Worm (Caenorhabditis elegans) whole organism, mixed stage, embryonic: ENCODE measurements around the gene B0035.3.
A peak's percentile ranks its signal among the peaks of the same experiment; 100 is the strongest.

Experiments
- M03D4.4 ChIP-seq: sonication (generic microtip); optimal IDR thresholded peaks from 2 replicates; lab custom pipeline; 2017; ENCODE audit warnings: mild to moderate bottlenecking, missing genetic modification characterization, missing compliant biosample characterization
- bed-3 ChIP-seq: fragments of 200-800 bp; sonication (Bioruptor generic); optimal IDR thresholded peaks from 3 replicates; lab custom pipeline; 2018; ENCODE audit warnings: mild to moderate bottlenecking, missing genetic modification characterization, moderate library complexity, missing compliant biosample characterization
- blmp-1 ChIP-seq: fragments of 150-350 bp; optimal IDR thresholded peaks from 2 replicates; lab custom pipeline; 2014; ENCODE audit warnings: missing biosample characterization, missing genetic modification characterization
- ceh-39 ChIP-seq: fragments of 150-350 bp; optimal IDR thresholded peaks from 2 replicates; lab custom pipeline; 2014; ENCODE audit warnings: missing biosample characterization, missing genetic modification characterization
- ceh-43 ChIP-seq: fragments of 200-800 bp; sonication (Bioruptor generic); optimal IDR thresholded peaks from 2 replicates; lab custom pipeline; 2018; ENCODE audit warnings: mild to moderate bottlenecking, missing genetic modification characterization, moderate library complexity, missing compliant biosample characterization
- ceh-83 ChIP-seq: fragments of 200-800 bp; sonication (Bioruptor generic); optimal IDR thresholded peaks from 2 replicates; lab custom pipeline; 2018; ENCODE audit warnings: mild to moderate bottlenecking, missing genetic modification characterization, missing compliant biosample characterization
- ces-1 ChIP-seq: fragments of 150-350 bp; optimal IDR thresholded peaks from 2 replicates; lab custom pipeline; 2014; ENCODE audit warnings: missing biosample characterization, missing genetic modification reagents, missing genetic modification characterization
- cnd-1 ChIP-seq: fragments of 200-800 bp; sonication (Bioruptor generic); optimal IDR thresholded peaks from 2 replicates; lab custom pipeline; 2018; ENCODE audit warnings: mild to moderate bottlenecking, missing genetic modification characterization, missing compliant biosample characterization
- elt-3 ChIP-seq: fragments of 150-350 bp; optimal IDR thresholded peaks from 2 replicates; lab custom pipeline; 2014; ENCODE audit warnings: missing biosample characterization, missing genetic modification characterization
- flh-1 ChIP-seq: fragments of 200-800 bp; sonication (Bioruptor generic); optimal IDR thresholded peaks from 2 replicates; lab custom pipeline; 2018; ENCODE audit warnings: mild to moderate bottlenecking, missing genetic modification characterization, moderate library complexity, missing compliant biosample characterization
- ham-2 ChIP-seq: fragments of 200-800 bp; sonication (Bioruptor generic); optimal IDR thresholded peaks from 2 replicates; lab custom pipeline; 2018; ENCODE audit warnings: mild to moderate bottlenecking, missing genetic modification characterization, missing compliant biosample characterization
- lin-13 ChIP-seq: fragments of 150-350 bp; optimal IDR thresholded peaks from 2 replicates; lab custom pipeline; 2014; ENCODE audit warnings: missing biosample characterization, missing genetic modification characterization
- lin-32 ChIP-seq: fragments of 200-800 bp; sonication (Bioruptor generic); optimal IDR thresholded peaks from 2 replicates; lab custom pipeline; 2018; ENCODE audit warnings: mild to moderate bottlenecking, missing genetic modification characterization, missing compliant biosample characterization
- lsy-2 ChIP-seq: fragments of 150-350 bp; optimal IDR thresholded peaks from 2 replicates; lab custom pipeline; 2014; ENCODE audit warnings: missing biosample characterization, missing genetic modification characterization
- mab-5 ChIP-seq: fragments of 150-350 bp; optimal IDR thresholded peaks from 2 replicates; lab custom pipeline; 2014; ENCODE audit warnings: missing biosample characterization, missing genetic modification characterization
- mep-1 ChIP-seq: fragments of 150-350 bp; optimal IDR thresholded peaks from 2 replicates; lab custom pipeline; 2017; ENCODE audit warnings: missing biosample characterization, missing genetic modification reagents, missing genetic modification characterization, inconsistent platforms
- mls-2 ChIP-seq: sonication (generic microtip); optimal IDR thresholded peaks from 2 replicates; lab custom pipeline; 2016; ENCODE audit warnings: mild to moderate bottlenecking, missing genetic modification characterization, moderate library complexity, missing compliant biosample characterization
- nhr-12 ChIP-seq: fragments of 150-350 bp; optimal IDR thresholded peaks from 2 replicates; lab custom pipeline; 2014; ENCODE audit warnings: missing biosample characterization, missing genetic modification characterization
- nhr-2 ChIP-seq: fragments of 150-350 bp; optimal IDR thresholded peaks from 2 replicates; lab custom pipeline; 2014; ENCODE audit warnings: missing biosample characterization, missing genetic modification characterization
- nhr-237 ChIP-seq: fragments of 150-350 bp; optimal IDR thresholded peaks from 2 replicates; lab custom pipeline; 2014; ENCODE audit warnings: missing biosample characterization, missing genetic modification characterization
- nhr-28 ChIP-seq: fragments of 150-350 bp; optimal IDR thresholded peaks from 2 replicates; lab custom pipeline; 2014; ENCODE audit warnings: missing biosample characterization, missing genetic modification characterization
- nhr-76 ChIP-seq: sonication (generic microtip); optimal IDR thresholded peaks from 2 replicates; lab custom pipeline; 2017; ENCODE audit warnings: missing biosample characterization, missing genetic modification characterization
- pha-4 ChIP-seq: fragments of 150-350 bp; optimal IDR thresholded peaks from 2 replicates; lab custom pipeline; 2018; ENCODE audit warnings: missing biosample characterization, missing genetic modification reagents, missing genetic modification characterization
- sem-2 ChIP-seq: fragments of 200-800 bp; sonication (Bioruptor generic); optimal IDR thresholded peaks from 2 replicates; lab custom pipeline; 2018; ENCODE audit warnings: mild to moderate bottlenecking, missing genetic modification characterization, missing compliant biosample characterization
- snpc-4 ChIP-seq: fragments of 150-350 bp; optimal IDR thresholded peaks from 2 replicates; lab custom pipeline; 2014; ENCODE audit warnings: missing biosample characterization, missing genetic modification characterization
- sptf-1 ChIP-seq: sonication (generic microtip); optimal IDR thresholded peaks from 2 replicates; lab custom pipeline; 2017; ENCODE audit warnings: mild to moderate bottlenecking, missing genetic modification characterization, moderate library complexity, missing compliant biosample characterization
- unc-120 ChIP-seq: sonication (generic microtip); optimal IDR thresholded peaks from 2 replicates; lab custom pipeline; 2017; ENCODE audit warnings: missing genetic modification characterization, missing compliant biosample characterization; ENCODE audit not compliant: poor library complexity, severe bottlenecking
- unc-39 ChIP-seq: fragments of 150-350 bp; optimal IDR thresholded peaks from 2 replicates; lab custom pipeline; 2014; ENCODE audit warnings: missing biosample characterization, missing genetic modification characterization
- unc-62 ChIP-seq: fragments of 150-350 bp; optimal IDR thresholded peaks from 2 replicates; lab custom pipeline; 2014; ENCODE audit warnings: missing biosample characterization, missing genetic modification reagents, missing genetic modification characterization
- zip-8 ChIP-seq: fragments of 150-350 bp; optimal IDR thresholded peaks from 2 replicates; lab custom pipeline; 2014; ENCODE audit warnings: missing biosample characterization, missing genetic modification characterization

Gene B0035.3

DNA sequence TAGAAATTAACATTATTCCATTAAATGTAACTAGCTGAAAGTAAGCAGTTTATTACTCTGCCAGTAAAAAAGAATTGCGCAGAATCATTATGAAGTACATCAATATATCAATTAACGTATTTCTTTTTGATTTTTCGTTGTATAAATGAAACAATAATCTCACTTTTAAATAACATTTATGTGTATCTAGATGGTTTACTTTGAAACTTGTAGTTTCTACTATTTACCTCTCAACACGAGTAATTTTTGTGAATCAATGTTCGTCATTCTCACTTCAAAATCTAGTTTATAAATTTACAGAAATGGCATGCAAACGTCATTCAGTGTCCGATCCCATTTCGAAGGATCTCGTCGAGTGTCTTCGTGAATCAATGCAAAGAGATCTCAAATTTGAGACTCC, 2.3 kb upstream of the B0035.3 start, which contains the start of gene gspd-1:
TSS of gene gspd-1 (plus strand) at position 301 of the 400 bp plus-strand sequence.
- TF ChIP-seq mls-2 (tag; lab: Kevin White, UChicago) (no peak), ham-2 (no peak)

DNA sequence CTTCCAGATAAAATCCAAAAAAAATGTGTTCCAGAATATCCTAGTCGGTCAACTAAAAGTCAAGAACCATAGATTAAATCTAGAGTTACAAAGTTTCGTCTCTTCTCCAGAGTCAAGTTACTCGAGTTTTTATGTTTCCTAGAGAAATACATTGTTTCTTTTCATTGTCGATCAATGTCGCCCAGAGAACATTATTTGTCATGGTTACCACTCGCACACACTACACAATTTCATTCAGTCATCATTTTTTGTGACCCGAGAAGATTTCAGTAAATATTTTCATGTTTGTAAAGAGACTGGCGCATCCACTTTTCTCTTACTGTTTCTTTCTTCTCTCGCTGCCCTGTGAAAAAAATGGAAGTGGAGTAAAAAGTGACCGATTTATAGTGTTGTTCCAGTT, 1.8 kb upstream of the B0035.3 start:
- no peak for TF ChIP-seq M03D4.4
- TF ChIP-seq unc-39 = no peak
- TF ChIP-seq cnd-1 (tag; lab: Kevin White, UChicago) = no peak
- no peak for TF ChIP-seq nhr-237 (tag; lab: Kevin White, UChicago)
- no peak for TF ChIP-seq nhr-12 (tag; lab: Kevin White, UChicago)
- TF ChIP-seq unc-62 (GFP tag; lab: Kevin White, UChicago) = no peak
- no peak for TF ChIP-seq ceh-83 (GFP tag; lab: Kevin White, UChicago)
- TF ChIP-seq elt-3 = no peak
- TF ChIP-seq nhr-2 (tag; lab: Kevin White, UChicago) = no peak
- TF ChIP-seq nhr-28 (tag; lab: Kevin White, UChicago) = no peak
- TF ChIP-seq ceh-43 (GFP tag; lab: Kevin White, UChicago) = no peak
- no peak for TF ChIP-seq lin-13 (tag; lab: Kevin White, UChicago)
- no peak for TF ChIP-seq snpc-4

DNA sequence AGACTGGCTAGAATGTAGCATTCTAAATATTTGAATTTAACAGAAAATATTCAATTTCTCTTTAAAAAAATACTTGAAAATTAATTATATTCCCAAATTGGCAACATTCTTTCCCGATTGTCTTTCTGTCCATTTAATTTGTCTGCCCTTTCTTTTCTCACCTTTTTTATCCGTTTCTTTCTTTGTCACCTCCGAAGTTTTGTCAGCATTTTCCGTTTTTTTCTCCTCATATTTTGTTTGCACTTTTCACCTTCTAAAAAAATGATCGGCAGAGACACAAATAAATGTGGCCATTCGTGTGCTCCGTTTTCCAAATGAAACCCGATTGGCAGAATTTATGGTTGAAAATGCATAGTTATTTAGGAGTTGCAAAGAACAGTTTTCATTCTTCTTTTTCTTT, 1.3 kb upstream of the B0035.3 start:
- TF ChIP-seq unc-120 (tag; lab: Kevin White, UChicago) (no peak), blmp-1 (tag; lab: Kevin White, UChicago) (no peak), ces-1 (GFP tag; lab: Kevin White, UChicago) (no peak), mls-2 (tag; lab: Kevin White, UChicago) (no peak), zip-8 (tag; lab: Kevin White, UChicago) (no peak), ham-2 (no peak), mep-1 (no peak), sem-2 (GFP tag; lab: Kevin White, UChicago) (no peak), lin-13 (tag; lab: Kevin White, UChicago) (no peak)

DNA sequence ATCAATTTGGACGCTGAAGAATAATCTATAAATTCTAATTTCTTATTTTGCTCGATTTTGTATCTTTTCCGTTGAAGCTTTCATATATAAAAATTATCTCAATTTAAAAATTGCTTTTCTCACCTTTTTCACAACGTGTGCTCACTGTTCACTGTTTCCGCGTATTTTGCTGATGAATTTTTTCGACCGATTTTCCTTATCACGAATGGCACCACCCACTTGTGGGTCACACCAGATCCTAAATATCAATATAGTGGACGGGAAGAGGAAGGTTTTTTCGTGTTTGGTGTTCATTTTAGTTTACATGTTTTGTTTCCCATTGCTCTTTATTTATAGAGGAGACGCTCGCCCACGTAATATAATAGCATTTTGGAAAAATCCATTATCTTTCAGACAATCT, 890 bp upstream of the B0035.3 start:
- TF ChIP-seq sem-2 (GFP tag; lab: Kevin White, UChicago) = no peak
- no peak for TF ChIP-seq mls-2 (tag; lab: Kevin White, UChicago)
- TF ChIP-seq nhr-12 (tag; lab: Kevin White, UChicago) = no peak

DNA sequence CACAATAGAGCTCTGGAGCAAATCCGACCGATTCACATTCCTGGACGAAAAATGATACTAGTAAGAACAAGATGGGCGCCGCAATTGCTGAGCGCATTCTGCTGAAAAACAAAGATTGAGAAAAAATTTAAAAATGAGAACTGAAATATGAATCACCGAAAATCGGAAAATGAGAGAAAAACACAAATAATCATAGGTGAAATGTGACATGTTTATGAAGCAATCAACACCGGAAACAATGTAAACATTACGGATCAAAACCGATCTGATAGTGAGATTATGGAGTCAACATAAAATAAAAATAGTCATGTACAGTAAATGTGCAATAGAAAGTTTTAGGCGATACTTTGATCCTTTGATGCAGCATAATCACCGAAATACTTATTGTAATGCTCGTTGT, 918 bp downstream of the B0035.3 start, which contains the start of gene dnj-2:
TSS of gene dnj-2 (minus strand) at position 101 of the 400 bp plus-strand sequence.
- TF ChIP-seq sem-2 (GFP tag; lab: Kevin White, UChicago) = no peak
- no peak for TF ChIP-seq ces-1 (GFP tag; lab: Kevin White, UChicago)
- no peak for TF ChIP-seq lin-13 (tag; lab: Kevin White, UChicago)
- TF ChIP-seq nhr-237 (tag; lab: Kevin White, UChicago) = no peak
- no peak for TF ChIP-seq zip-8 (tag; lab: Kevin White, UChicago)
- TF ChIP-seq nhr-2 (tag; lab: Kevin White, UChicago) = no peak
- TF ChIP-seq bed-3 (GFP tag; lab: Kevin White, UChicago) = no peak
- no peak for TF ChIP-seq mab-5 (tag; lab: Kevin White, UChicago)
- TF ChIP-seq ceh-39 (tag; lab: Kevin White, UChicago) = no peak
- no peak for TF ChIP-seq lsy-2 (tag; lab: Kevin White, UChicago)
- no peak for TF ChIP-seq flh-1 (GFP tag; lab: Kevin White, UChicago)
- TF ChIP-seq nhr-76 (tag; lab: Kevin White, UChicago) = no peak
- no peak for TF ChIP-seq pha-4

DNA sequence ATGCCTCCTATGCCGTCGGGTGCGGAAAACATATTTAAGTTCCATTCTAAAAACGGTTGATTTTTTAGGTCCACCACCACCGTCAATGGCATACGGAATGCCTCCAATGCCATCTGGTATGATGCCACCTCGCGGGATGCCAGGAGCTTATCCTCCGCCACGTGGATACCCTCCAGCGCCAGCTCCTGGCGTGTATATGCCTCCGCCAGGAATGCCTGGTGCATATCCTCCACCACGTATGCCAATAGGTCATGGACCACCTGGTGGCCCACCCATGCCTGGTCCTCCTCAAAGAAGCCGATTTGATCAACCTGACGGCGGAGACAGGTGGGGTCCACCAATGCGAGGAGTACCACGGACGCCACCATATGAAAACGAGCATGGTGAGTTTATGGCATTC, 3.3 kb downstream of the B0035.3 start:
- TF ChIP-seq lin-32 (GFP tag; lab: Kevin White, UChicago) = peak; percentile 38
- no peak for TF ChIP-seq lsy-2 (tag; lab: Kevin White, UChicago)
- TF ChIP-seq sptf-1 = peak; percentile 21
